Worm (Caenorhabditis elegans) whole organism, L4/young adult: ENCODE data around the gene ttll-12.

Source experiments
- W03F9.2 ChIP-seq: fragments of 150-350 bp; optimal IDR thresholded peaks from 2 replicates; lab custom pipeline; 2014; ENCODE audit warnings: missing biosample characterization, missing genetic modification characterization
- dao-5 ChIP-seq: sonication (generic microtip); optimal IDR thresholded peaks from 2 replicates; lab custom pipeline; 2016; ENCODE audit warnings: missing genotype, missing genetic modification characterization, moderate library complexity, missing compliant biosample characterization

DNA sequence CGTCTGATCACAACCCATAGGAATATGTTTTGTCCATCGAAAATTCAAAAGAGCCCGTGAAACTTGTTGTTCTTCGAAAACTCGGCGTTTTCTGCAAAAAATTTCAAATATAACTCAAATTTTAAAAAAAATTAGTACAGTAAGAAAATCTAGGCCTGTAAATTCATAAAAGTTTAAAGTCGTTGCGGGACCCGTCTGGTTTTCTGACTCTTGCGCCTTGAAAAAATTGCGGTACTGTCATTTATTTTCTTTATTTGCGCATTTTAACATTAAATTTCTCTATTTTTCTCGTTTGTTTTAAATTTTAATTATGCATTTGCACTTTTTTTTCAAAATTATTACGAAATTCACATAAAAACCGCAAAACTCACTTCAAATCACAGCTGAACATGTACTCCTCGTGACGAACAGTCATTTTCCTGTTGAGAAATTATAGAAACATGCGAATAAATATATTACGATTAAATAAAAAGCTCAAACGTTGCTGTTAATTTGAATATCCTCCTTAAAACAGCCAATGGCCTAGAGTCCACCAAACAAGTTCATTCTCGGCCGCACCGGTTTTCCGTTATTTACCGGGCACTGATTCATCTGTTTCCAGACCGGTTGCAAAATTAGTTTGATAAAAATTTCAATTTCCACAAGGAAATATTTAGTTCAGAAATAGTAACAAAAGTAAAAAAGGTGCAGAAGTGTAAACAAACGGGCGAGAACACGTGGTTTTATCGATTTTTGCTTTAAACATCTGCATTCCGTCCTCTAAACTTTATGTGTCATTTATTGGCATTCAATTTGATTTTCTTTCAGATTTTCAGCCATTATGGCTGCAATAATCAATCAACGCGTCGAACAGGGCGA lies 19.5 kb upstream of the ttll-12 start, which contains the start of the genes csa-1 and wdfy-2:
- no peak for TF ChIP-seq dao-5
- TF ChIP-seq W03F9.2 (tag; lab: Kevin White, UChicago), result no peak
